Worm (Caenorhabditis elegans) whole organism, mixed stage, embryonic: ENCODE measurements around the gene F26F2.7.

Experiments used
- M03D4.4 ChIP-seq: sonication (generic microtip); optimal IDR thresholded peaks from 2 replicates; lab custom pipeline; 2017; ENCODE audit warnings: mild to moderate bottlenecking, missing genetic modification characterization, missing compliant biosample characterization
- bed-3 ChIP-seq: fragments of 200-800 bp; sonication (Bioruptor generic); optimal IDR thresholded peaks from 3 replicates; lab custom pipeline; 2018; ENCODE audit warnings: mild to moderate bottlenecking, missing genetic modification characterization, moderate library complexity, missing compliant biosample characterization
- blmp-1 ChIP-seq: fragments of 150-350 bp; optimal IDR thresholded peaks from 2 replicates; lab custom pipeline; 2014; ENCODE audit warnings: missing biosample characterization, missing genetic modification characterization
- ceh-39 ChIP-seq: fragments of 150-350 bp; optimal IDR thresholded peaks from 2 replicates; lab custom pipeline; 2014; ENCODE audit warnings: missing biosample characterization, missing genetic modification characterization
- ceh-43 ChIP-seq: fragments of 200-800 bp; sonication (Bioruptor generic); optimal IDR thresholded peaks from 2 replicates; lab custom pipeline; 2018; ENCODE audit warnings: mild to moderate bottlenecking, missing genetic modification characterization, moderate library complexity, missing compliant biosample characterization
- ceh-83 ChIP-seq: fragments of 200-800 bp; sonication (Bioruptor generic); optimal IDR thresholded peaks from 2 replicates; lab custom pipeline; 2018; ENCODE audit warnings: mild to moderate bottlenecking, missing genetic modification characterization, missing compliant biosample characterization
- ces-1 ChIP-seq: fragments of 150-350 bp; optimal IDR thresholded peaks from 2 replicates; lab custom pipeline; 2014; ENCODE audit warnings: missing biosample characterization, missing genetic modification reagents, missing genetic modification characterization
- drap-1 ChIP-seq: fragments of 200-800 bp; sonication (Bioruptor generic); optimal IDR thresholded peaks from 3 replicates; lab custom pipeline; 2018; ENCODE audit warnings: mild to moderate bottlenecking, missing genetic modification characterization, missing compliant biosample characterization
- elt-1 ChIP-seq: sonication (generic microtip); optimal IDR thresholded peaks from 2 replicates; lab custom pipeline; 2017; ENCODE audit warnings: missing genetic modification characterization, mild to moderate bottlenecking, missing compliant biosample characterization, antibody characterized with exemption, moderate library complexity, borderline replicate concordance; ENCODE audit not compliant: insufficient read depth
- elt-3 ChIP-seq: fragments of 150-350 bp; optimal IDR thresholded peaks from 2 replicates; lab custom pipeline; 2014; ENCODE audit warnings: missing biosample characterization, missing genetic modification characterization
- flh-1 ChIP-seq: fragments of 200-800 bp; sonication (Bioruptor generic); optimal IDR thresholded peaks from 2 replicates; lab custom pipeline; 2018; ENCODE audit warnings: mild to moderate bottlenecking, missing genetic modification characterization, moderate library complexity, missing compliant biosample characterization
- ham-2 ChIP-seq: fragments of 200-800 bp; sonication (Bioruptor generic); optimal IDR thresholded peaks from 2 replicates; lab custom pipeline; 2018; ENCODE audit warnings: mild to moderate bottlenecking, missing genetic modification characterization, missing compliant biosample characterization
- hlh-1 ChIP-seq: fragments of 150-350 bp; optimal IDR thresholded peaks from 2 replicates; lab custom pipeline; 2014; ENCODE audit warnings: missing biosample characterization, missing genetic modification reagents, missing genetic modification characterization
- lin-32 ChIP-seq: fragments of 200-800 bp; sonication (Bioruptor generic); optimal IDR thresholded peaks from 2 replicates; lab custom pipeline; 2018; ENCODE audit warnings: mild to moderate bottlenecking, missing genetic modification characterization, missing compliant biosample characterization
- lsy-2 ChIP-seq: fragments of 150-350 bp; optimal IDR thresholded peaks from 2 replicates; lab custom pipeline; 2014; ENCODE audit warnings: missing biosample characterization, missing genetic modification characterization
- mab-5 ChIP-seq: fragments of 150-350 bp; optimal IDR thresholded peaks from 2 replicates; lab custom pipeline; 2014; ENCODE audit warnings: missing biosample characterization, missing genetic modification characterization
- mep-1 ChIP-seq: fragments of 150-350 bp; optimal IDR thresholded peaks from 2 replicates; lab custom pipeline; 2017; ENCODE audit warnings: missing biosample characterization, missing genetic modification reagents, missing genetic modification characterization, inconsistent platforms
- mls-2 ChIP-seq: sonication (generic microtip); optimal IDR thresholded peaks from 2 replicates; lab custom pipeline; 2016; ENCODE audit warnings: mild to moderate bottlenecking, missing genetic modification characterization, moderate library complexity, missing compliant biosample characterization
- nhr-12 ChIP-seq: fragments of 150-350 bp; optimal IDR thresholded peaks from 2 replicates; lab custom pipeline; 2014; ENCODE audit warnings: missing biosample characterization, missing genetic modification characterization
- nhr-2 ChIP-seq: fragments of 150-350 bp; optimal IDR thresholded peaks from 2 replicates; lab custom pipeline; 2014; ENCODE audit warnings: missing biosample characterization, missing genetic modification characterization
- nhr-237 ChIP-seq: fragments of 150-350 bp; optimal IDR thresholded peaks from 2 replicates; lab custom pipeline; 2014; ENCODE audit warnings: missing biosample characterization, missing genetic modification characterization
- nhr-76 ChIP-seq: sonication (generic microtip); optimal IDR thresholded peaks from 2 replicates; lab custom pipeline; 2017; ENCODE audit warnings: missing biosample characterization, missing genetic modification characterization
- pha-4 ChIP-seq: fragments of 150-350 bp; optimal IDR thresholded peaks from 2 replicates; lab custom pipeline; 2018; ENCODE audit warnings: missing biosample characterization, missing genetic modification reagents, missing genetic modification characterization
- snpc-4 ChIP-seq: fragments of 150-350 bp; optimal IDR thresholded peaks from 2 replicates; lab custom pipeline; 2014; ENCODE audit warnings: missing biosample characterization, missing genetic modification characterization
- tbx-8 ChIP-seq: fragments of 200-800 bp; sonication (Bioruptor generic); optimal IDR thresholded peaks from 2 replicates; lab custom pipeline; 2018; ENCODE audit warnings: mild to moderate bottlenecking, missing genetic modification characterization, moderate library complexity, missing compliant biosample characterization
- unc-120 ChIP-seq: sonication (generic microtip); optimal IDR thresholded peaks from 2 replicates; lab custom pipeline; 2017; ENCODE audit warnings: missing genetic modification characterization, missing compliant biosample characterization; ENCODE audit not compliant: poor library complexity, severe bottlenecking
- unc-39 ChIP-seq: fragments of 150-350 bp; optimal IDR thresholded peaks from 2 replicates; lab custom pipeline; 2014; ENCODE audit warnings: missing biosample characterization, missing genetic modification characterization
- unc-62 ChIP-seq: fragments of 150-350 bp; optimal IDR thresholded peaks from 2 replicates; lab custom pipeline; 2014; ENCODE audit warnings: missing biosample characterization, missing genetic modification reagents, missing genetic modification characterization
- zip-8 ChIP-seq: fragments of 150-350 bp; optimal IDR thresholded peaks from 2 replicates; lab custom pipeline; 2014; ENCODE audit warnings: missing biosample characterization, missing genetic modification characterization
- ztf-11 ChIP-seq: fragments of 150-350 bp; optimal IDR thresholded peaks from 2 replicates; lab custom pipeline; 2014; ENCODE audit warnings: missing biosample characterization, missing genetic modification characterization

The F26F2.7 gene

ce11 chrV:20544092-20544491, 36.7 kb upstream of the F26F2.7 start, which contains the start of gene slc-36.3:
Gene slc-36.3, minus strand, starts transcription at chrV:20544192.
- no peak for TF ChIP-seq hlh-1
- TF ChIP-seq flh-1 (GFP tag; lab: Kevin White, UChicago): no peak
- no peak for TF ChIP-seq ces-1 (GFP tag; lab: Kevin White, UChicago)
- no peak for TF ChIP-seq mep-1 (tag; lab: Kevin White, UChicago)
- no peak for TF ChIP-seq M03D4.4 (tag; lab: Kevin White, UChicago)
- TF ChIP-seq elt-1 (tag; lab: Kevin White, UChicago): no peak
- TF ChIP-seq unc-39 (tag; lab: Kevin White, UChicago): no peak
- no peak for TF ChIP-seq nhr-76 (tag; lab: Kevin White, UChicago)
- TF ChIP-seq ceh-83 (GFP tag; lab: Kevin White, UChicago): no peak
- no peak for TF ChIP-seq tbx-8 (GFP tag; lab: Kevin White, UChicago)
- TF ChIP-seq ztf-11: no peak
- TF ChIP-seq drap-1: no peak
- TF ChIP-seq ceh-39 (tag; lab: Kevin White, UChicago): no peak
- TF ChIP-seq unc-120: no peak
- TF ChIP-seq ham-2 (GFP tag; lab: Kevin White, UChicago): no peak

ce11 chrV:20544610-20545009, 36.2 kb upstream of the F26F2.7 start:
- no peak for TF ChIP-seq zip-8 (tag; lab: Kevin White, UChicago)
- no peak for TF ChIP-seq ham-2 (GFP tag; lab: Kevin White, UChicago)
- TF ChIP-seq unc-62 (GFP tag; lab: Kevin White, UChicago): no peak
- no peak for TF ChIP-seq bed-3 (GFP tag; lab: Kevin White, UChicago)
- TF ChIP-seq nhr-76 (tag; lab: Kevin White, UChicago): no peak
- TF ChIP-seq ztf-11: no peak
- no peak for TF ChIP-seq blmp-1
- TF ChIP-seq snpc-4 (tag; lab: Kevin White, UChicago): no peak
- no peak for TF ChIP-seq mls-2 (tag; lab: Kevin White, UChicago)
- TF ChIP-seq ces-1 (GFP tag; lab: Kevin White, UChicago): no peak
- no peak for TF ChIP-seq drap-1
- no peak for TF ChIP-seq lin-32 (GFP tag; lab: Kevin White, UChicago)
- TF ChIP-seq nhr-237 (tag; lab: Kevin White, UChicago): no peak
- no peak for TF ChIP-seq flh-1 (GFP tag; lab: Kevin White, UChicago)
- no peak for TF ChIP-seq elt-3 (tag; lab: Kevin White, UChicago)
- TF ChIP-seq nhr-2: no peak
- TF ChIP-seq unc-39 (tag; lab: Kevin White, UChicago): no peak
- TF ChIP-seq tbx-8 (GFP tag; lab: Kevin White, UChicago): no peak
- TF ChIP-seq mep-1 (tag; lab: Kevin White, UChicago): no peak
- TF ChIP-seq, all 35 proteins: peak for 0

- TF ChIP-seq drap-1 (no peak), snpc-4 (tag; lab: Kevin White, UChicago) (no peak), unc-120 (no peak), flh-1 (GFP tag; lab: Kevin White, UChicago) (no peak), ceh-43 (no peak), mep-1 (tag; lab: Kevin White, UChicago) (no peak), nhr-237 (tag; lab: Kevin White, UChicago) (no peak), elt-1 (tag; lab: Kevin White, UChicago) (no peak), ceh-39 (tag; lab: Kevin White, UChicago) (no peak), M03D4.4 (tag; lab: Kevin White, UChicago) (no peak), nhr-2 (no peak), zip-8 (tag; lab: Kevin White, UChicago) (no peak)
- TF ChIP-seq, all 35 proteins: peak for 0
Observed at ce11 chrV:20545742-20546141, 35.0 kb upstream of the F26F2.7 start.

- TF ChIP-seq nhr-237 (tag; lab: Kevin White, UChicago) (no peak), nhr-12 (no peak), mep-1 (tag; lab: Kevin White, UChicago) (no peak), zip-8 (tag; lab: Kevin White, UChicago) (no peak), ham-2 (GFP tag; lab: Kevin White, UChicago) (no peak), ceh-39 (tag; lab: Kevin White, UChicago) (no peak), lsy-2 (no peak), snpc-4 (tag; lab: Kevin White, UChicago) (no peak), pha-4 (no peak), mab-5 (tag; lab: Kevin White, UChicago) (no peak), ceh-83 (GFP tag; lab: Kevin White, UChicago) (no peak)
Observed at ce11 chrV:20547048-20547447, 33.7 kb upstream of the F26F2.7 start, which contains the start of gene Y38H6C.18. Gene Y38H6C.18, minus strand, starts transcription at chrV:20547148.

- TF ChIP-seq hlh-1: no peak
- TF ChIP-seq, all 35 proteins: peak for 0
Observed at ce11 chrV:20551096-20551495, 29.7 kb upstream of the F26F2.7 start, which contains the start of gene Y38H6C.20. Gene Y38H6C.20, minus strand, starts transcription at chrV:20551196.
